Worm (Caenorhabditis elegans): ENCODE data around the gene mks-5.

mks-5 gene

DNA sequence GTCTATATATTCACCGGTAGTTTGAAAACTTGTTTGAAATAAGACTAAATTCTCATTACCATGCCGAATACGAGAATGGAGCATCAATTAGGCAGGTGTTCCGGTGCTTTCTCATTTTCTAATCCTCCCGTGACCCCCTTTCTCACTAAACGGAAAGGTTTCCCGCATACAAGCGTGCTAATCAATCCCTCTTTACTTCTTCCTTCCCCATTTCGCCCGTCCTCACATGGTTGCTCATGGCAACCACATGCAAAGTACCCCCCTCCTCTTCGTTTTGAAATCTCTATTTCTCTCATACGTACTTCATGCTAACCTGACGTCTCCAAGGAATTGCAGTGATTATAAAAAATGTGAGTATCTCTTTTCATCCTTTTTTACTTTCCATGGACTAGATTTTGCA lies at the start of gene mks-5:
TSS of gene mks-5 (plus strand) at position 301 of the 400 bp plus-strand sequence.
- TF ChIP-seq unc-62 (GFP tag; optimal IDR thresholded peaks at IDR 0.05) = no peak

DNA sequence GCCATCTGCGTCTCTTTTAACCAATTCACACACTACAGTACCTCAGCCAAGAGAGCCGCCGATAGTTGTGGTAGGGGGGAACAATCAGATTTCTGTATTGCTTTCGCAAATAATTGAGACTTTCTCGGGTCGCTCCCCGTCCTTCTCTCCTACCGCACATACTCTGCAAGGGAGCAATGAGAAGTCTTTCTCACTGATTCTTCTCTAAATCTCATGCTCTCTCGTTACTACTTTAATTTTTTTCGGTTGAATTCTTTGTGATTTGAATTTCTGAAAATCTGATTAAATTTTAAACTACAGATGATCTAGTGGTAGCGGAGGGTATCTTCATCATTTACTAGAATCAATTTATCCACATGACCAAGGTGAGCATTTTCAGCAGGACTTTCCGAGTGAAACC lies 44.7 kb upstream of the mks-5 start, which contains the start of gene ptb-1:
TSS of gene ptb-1 (plus strand) at position 301 of the 400 bp plus-strand sequence.
- no peak for TF ChIP-seq unc-62 (GFP tag; optimal IDR thresholded peaks at IDR 0.05)

DNA sequence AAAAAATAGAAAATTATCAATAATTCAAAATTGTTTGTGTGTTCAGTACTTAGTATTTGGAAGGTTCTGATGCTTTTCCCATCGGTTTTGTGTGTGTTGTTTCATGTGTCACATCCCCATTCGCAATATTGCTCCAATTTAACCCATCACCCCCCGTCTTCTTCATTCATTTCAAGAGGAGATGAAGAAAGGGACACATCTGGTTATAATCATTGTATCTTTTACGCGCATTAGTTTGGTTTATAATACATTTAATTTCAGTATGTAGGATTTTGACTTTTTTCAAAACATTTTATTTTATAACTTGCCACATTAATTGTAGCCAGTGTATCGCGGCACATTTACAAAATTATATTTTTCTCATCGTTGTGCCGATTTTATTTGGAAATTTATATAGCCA lies 39.9 kb upstream of the mks-5 start:
- no peak for TF ChIP-seq unc-62 (GFP tag; optimal IDR thresholded peaks at IDR 0.05)

DNA sequence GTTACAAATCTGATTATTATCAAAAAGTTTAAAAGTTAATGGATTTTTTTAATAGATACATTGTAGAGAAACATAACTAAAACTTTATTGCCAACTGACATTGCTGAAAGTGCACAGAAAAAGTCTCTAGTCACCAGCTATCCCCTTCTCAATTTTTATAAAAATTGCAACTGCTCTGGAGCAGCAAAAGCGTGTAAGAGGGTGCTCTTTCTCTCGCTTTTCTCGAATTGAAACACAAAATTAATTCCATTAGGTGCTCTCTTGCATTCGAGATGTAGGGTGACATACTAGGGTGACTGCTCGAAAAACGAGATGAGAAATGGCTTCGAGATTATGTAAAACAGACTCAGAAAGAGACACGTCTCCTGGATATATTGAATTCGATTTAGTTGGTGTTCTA lies 39.4 kb upstream of the mks-5 start:
- TF ChIP-seq unc-62 (GFP tag; optimal IDR thresholded peaks at IDR 0.05) = no peak

DNA sequence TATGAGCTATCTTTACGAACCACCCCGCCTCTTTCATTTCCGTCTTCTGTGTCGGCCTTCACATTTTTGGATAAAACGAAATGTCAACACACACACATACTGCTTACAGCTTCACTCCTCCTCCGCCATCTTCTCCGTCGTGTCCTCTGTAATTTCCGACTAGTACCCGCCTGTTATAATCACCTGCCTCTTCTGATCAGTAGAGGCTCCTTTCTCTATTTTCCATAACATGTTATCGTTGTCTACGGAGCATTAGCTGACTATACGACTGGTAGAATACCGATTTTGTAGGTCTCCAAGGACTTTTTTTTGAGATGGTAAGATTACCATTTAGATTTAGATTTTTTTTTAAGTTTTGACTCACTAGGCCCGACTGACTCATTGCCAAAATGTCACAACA lies 35.1 kb upstream of the mks-5 start:
- TF ChIP-seq unc-62 (GFP tag; optimal IDR thresholded peaks at IDR 0.05) = no peak

DNA sequence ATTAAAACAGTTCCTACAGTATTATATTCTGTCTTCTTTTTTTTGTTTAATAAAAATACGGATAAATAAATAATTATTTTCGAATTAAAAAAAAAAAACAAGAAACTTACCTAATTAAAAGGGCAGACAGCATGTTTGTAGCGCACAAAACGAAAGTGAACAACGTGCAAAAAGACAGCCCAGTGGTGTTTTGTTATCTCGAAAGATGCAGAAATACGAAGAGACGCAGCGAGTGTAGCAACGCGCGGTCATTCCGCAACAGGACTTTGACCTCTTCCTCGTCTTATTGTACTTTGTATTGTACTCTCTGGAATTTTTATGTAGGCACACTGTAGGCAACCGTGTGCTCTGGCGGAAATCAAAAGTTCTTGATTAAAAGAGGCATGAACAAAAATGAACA lies 26.4 kb upstream of the mks-5 start, which contains the start of gene gbh-1:
TSS of gene gbh-1 (minus strand) at position 149 of the 400 bp plus-strand sequence.
- TF ChIP-seq unc-62 (GFP tag; optimal IDR thresholded peaks at IDR 0.05) = no peak

DNA sequence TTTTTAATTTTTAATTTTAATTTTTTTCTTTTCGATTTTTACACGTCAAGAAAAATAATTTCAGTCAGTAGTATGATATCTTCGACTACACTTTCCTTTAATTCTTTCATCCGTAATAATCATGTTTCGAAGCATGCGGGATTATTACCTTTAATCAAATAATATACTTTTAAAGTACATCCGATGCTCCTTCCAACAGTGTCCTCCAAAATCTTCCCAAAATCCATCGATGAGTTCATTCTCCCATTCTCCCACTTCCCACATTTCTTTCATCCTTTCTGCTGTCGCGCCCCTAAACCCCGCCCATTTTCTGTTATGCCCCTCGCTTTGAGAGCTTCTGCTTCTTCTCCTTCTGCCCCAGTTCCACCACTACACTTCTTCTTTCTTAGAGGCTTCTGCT lies 25.3 kb upstream of the mks-5 start, which contains the start of gene lgc-57:
TSS of gene lgc-57 (plus strand) at position 301 of the 400 bp plus-strand sequence.
- TF ChIP-seq unc-62 (GFP tag; optimal IDR thresholded peaks at IDR 0.05) = no peak

DNA sequence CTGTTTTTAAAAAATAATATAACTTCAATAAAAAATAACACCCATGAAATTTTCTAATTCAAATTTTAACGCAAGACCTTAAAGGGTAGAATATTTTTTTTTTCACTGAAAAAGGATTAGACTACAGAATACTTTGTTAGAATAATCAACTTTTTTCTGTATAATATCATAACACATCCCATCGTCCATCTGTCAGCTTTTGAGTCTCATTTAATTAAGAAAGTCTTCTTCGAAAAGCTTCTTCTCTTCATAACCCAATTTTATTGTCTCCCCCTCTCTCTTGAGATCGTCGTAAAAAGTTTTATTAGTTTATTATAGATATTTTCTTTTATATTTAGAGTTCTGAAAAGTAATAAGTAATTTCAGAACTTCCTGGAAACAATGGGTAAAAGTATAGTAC lies 24.0 kb upstream of the mks-5 start:
- no peak for TF ChIP-seq unc-62 (GFP tag; optimal IDR thresholded peaks at IDR 0.05)

DNA sequence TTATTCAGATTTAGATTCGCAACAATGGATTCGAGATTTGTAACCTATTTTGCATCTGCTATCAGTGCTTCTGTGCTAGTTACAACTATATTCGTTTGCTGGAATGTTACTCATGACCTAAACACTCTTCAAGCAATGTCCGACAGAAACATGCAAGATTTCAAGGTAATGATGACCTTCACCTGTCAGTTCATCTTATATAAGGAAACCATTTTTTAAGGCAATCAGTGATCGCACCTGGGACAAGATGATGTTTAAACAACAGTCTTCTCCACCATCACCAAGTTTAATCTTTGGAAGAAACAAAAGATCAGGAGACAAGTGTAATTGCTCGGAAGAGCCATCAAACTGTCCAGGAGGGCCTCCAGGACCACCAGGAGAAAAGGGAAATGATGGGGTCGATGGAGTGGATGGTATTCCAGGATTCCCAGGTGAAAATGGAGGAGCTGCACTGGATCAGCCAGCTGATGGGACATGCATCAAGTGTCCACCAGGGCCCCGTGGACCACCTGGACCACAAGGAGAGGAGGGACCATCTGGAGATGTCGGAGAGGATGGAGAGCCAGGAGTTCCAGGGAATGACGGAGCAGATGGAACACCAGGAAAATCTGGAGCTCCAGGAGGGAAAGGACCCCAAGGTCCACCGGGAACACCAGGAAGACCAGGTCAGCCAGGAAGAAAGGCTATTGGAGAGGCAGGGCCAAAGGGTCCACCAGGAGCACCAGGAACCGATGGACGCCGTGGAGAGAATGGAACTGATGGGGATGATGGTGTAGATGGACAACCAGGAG lies 16.2 kb upstream of the mks-5 start, which contains the start of gene col-79:
TSS of gene col-79 (plus strand) at position 20 of the 791 bp plus-strand sequence.
- no peak for TF ChIP-seq unc-62 (GFP tag; optimal IDR thresholded peaks at IDR 0.05)

DNA sequence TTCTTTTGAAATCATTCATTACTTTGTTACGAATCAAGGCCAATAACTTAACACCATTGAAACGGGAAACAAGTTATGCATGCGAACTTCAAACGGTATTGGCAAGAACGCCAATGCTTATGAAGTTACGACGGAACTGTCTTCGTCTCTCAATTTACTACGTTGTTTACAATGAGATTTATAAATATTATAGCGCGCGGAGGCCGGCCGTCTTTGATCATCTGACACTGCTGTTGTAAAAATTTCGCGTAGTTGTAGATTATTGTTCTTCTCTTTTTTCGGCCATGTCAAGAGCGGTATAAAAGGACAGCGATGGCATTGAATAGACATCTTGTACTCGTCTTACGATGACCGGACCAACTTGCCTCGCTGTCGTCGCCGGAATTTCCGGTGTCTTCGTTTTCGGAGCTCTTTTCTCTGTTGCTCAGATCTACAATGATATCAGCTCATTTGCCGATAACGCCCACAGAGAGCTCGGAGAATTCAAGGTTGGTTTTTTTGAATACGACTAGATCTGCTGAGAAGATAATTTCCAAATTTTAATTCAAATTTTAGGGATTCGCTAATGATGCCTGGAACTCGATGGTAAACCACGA lies 15.4 kb upstream of the mks-5 start, which contains the start of gene col-39:
TSS of gene col-39 (plus strand) at position 342 of the 596 bp plus-strand sequence.
- TF ChIP-seq unc-62 (GFP tag; optimal IDR thresholded peaks at IDR 0.05) = no peak

DNA sequence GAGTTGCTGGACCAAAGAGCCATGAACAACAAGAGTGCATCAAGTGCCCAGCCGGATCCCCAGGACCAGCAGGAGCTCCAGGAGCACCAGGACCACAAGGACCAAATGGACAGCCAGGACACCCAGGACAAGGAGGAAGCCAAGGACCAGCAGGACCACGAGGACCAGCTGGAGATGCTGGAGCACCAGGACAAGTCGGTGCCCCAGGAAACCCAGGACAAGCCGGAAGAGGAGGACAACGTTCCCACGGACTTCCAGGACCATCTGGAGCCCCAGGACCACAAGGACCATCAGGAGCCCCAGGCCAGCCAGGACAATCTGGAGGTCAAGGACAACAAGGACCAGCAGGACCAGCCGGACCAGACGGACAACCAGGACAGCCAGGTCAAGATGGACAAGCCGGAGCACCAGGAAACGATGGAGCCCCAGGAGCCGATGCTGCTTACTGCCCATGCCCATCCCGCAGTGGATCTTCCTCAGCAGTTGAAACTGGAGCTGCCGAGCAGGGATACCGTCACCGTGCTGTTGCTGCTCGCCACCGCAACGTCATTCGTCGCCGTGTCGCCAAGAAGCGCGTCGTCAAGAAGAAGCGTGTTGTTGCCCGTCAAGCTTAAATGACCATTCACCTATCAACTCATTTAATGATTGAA lies 14.6 kb upstream of the mks-5 start:
- TF ChIP-seq unc-62 (GFP tag; optimal IDR thresholded peaks at IDR 0.05) = no peak

DNA sequence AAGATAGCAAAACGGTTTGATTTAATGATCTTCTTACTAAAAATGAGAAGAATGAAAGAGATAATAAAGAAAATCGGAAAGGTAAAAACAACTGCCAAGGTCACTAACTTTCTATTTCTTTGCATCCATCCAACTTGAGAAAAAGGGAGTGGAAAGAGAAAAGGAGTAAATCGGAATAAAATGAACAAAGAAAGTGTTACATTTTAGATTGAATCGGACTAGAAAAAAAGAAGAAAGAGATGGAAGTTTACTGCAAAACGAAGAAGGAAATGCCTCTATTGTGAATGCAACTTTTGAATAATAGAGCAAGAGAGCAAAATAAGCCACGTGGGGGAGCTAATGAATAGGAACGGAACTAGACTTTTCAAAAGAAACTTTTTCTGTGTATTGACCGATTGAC lies 14.0 kb upstream of the mks-5 start:
- no peak for TF ChIP-seq unc-62 (GFP tag; optimal IDR thresholded peaks at IDR 0.05)

DNA sequence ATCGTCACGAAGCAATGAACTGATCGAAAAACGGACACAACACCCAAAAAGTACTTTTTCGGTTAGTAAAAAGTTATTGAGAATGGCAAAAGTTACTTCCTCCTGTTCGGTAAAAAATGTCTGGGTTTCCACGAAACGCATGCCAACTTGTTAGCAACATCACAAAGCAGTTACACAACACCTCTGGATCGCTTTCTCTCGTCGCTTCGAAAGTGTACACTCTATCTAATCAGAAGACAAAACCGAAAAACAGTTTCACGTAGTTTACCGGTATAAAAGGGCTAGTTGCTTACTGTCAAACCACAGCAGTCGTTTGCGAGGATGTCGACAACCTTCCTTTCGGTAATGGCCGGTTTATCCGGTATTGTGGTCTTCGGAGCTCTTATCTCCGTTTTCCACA lies 13.1 kb upstream of the mks-5 start, which contains the start of gene col-80:
TSS of gene col-80 (plus strand) at position 301 of the 400 bp plus-strand sequence.
- no peak for TF ChIP-seq unc-62 (GFP tag; optimal IDR thresholded peaks at IDR 0.05)

DNA sequence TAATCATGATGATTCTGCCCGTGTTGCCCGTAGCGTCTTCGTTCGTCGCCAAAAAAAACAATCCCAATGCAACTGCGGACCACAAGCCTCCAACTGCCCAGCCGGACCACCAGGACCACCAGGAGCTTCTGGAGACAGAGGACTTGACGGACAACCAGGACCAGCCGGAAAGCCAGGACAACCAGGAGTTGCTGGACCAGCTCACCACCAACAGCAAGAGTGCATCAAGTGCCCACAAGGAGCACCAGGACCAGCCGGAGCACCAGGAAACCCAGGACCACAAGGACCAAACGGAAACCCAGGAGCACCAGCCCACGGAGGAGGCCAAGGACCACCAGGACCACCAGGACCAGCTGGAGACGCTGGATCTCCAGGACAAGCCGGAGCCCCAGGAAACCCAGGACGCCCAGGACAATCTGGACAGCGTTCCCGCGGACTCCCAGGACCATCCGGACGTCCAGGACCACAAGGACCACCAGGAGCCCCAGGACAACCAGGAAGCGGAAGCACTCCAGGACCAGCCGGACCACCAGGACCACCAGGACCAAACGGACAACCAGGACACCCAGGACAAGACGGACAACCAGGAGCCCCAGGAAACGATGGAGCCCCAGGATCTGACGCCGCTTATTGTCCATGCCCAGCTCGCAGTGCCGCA lies 12.5 kb upstream of the mks-5 start:
- TF ChIP-seq unc-62 (GFP tag; optimal IDR thresholded peaks at IDR 0.05) = no peak

DNA sequence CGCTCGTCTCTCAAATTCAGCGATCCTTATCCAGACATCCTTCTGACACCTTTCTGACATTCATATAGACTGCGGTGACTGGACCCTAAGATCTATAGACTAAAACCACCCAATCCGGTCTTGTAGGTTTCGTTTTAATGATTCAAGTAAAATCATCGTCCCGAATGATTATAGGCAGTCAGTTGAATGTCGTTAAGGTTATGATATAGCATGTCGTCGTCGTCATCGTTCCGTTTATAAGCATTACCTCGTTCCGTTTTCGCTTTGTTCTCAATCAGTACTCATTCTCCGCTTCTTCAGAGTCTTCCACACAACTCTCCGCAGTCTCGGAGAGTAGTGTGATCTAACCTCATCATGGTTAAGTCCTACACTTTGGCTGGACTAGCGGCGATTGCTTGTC lies 11.4 kb upstream of the mks-5 start, which contains the start of gene bli-1:
TSS of gene bli-1 (plus strand) at position 301 of the 400 bp plus-strand sequence.
- TF ChIP-seq unc-62 (GFP tag; optimal IDR thresholded peaks at IDR 0.05) = no peak
